Fruit fly (Drosophila melanogaster): ENCODE results near the gene Brd8.

Brd8 gene

DNA sequence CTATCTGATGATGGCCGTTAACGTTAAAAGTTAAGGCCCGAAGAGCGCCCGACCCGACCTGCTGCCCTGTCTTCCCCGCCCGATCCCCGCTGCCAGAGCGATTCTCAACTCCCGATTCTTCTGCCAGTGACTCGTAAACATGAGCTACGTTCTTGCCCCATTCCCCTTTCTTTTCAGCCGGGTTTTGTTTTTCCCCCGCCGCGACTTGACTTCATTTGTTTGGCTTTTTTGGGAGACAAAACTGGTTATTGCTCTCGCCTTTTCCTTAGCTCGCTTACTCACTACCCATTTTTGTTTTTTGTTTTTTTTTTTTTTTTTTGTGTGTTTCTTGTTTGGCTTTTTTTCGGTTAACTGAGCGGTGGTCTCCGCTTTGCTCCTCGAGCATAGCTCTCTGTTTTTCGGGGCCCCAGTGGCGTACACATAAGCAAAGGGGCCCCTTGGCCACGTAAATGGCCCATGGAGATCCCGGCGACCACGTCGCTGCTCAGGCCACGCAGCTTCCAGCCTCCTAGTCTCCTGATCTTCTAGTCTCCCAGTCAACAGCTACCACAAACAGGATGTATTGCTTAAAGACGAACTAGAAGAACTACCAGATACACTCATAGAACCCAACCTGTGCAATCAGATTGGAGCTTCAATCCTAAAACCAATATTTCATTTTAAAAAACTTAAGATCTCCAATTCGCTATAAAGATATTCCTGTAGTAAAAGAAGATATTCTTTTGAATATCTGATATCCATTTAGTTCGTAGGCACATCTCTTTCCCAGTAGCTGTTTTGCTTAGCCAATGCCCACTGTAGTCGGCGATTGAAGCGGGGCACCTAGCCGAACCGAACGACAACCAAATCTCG lies 12.5 kb upstream of the Brd8 start (continued):
- TF ChIP-seq Met (GFP tag; optimal IDR thresholded peaks at IDR 0.05) = peak; percentile 43
- TF ChIP-seq CG8119 (GFP tag; IDR thresholded peaks at IDR 0.05) = peak; percentile 88
- TF ChIP-seq topi (GFP tag; optimal IDR thresholded peaks at IDR 0.05) = peak; percentile 43
- TF ChIP-seq Eip78C (GFP tag) = peak; percentile 82
- peak; percentile 53 for TF ChIP-seq achi (GFP tag; optimal IDR thresholded peaks at IDR 0.05)
- no peak for TF ChIP-seq Smox (GFP tag; optimal IDR thresholded peaks at IDR 0.05)
- TF ChIP-seq CG6163 (GFP tag; IDR thresholded peaks at IDR 0.05) = peak; percentile 85
- peak; percentile 82 to 83 for TF ChIP-seq ss (GFP tag; optimal IDR thresholded peaks at IDR 0.05)
- peak; percentile 72 for TF ChIP-seq dsx (GFP tag; optimal IDR thresholded peaks at IDR 0.05; ENCODE audit: poor library complexity, severe bottlenecking)
- TF ChIP-seq fd85E (GFP tag; optimal IDR thresholded peaks at IDR 0.05) = no peak
- TF ChIP-seq CG7368 (GFP tag; optimal IDR thresholded peaks at IDR 0.05) = peak; percentile 19
- TF ChIP-seq Eip75B (GFP tag; optimal IDR thresholded peaks at IDR 0.05) = peak; percentile 65
- TF ChIP-seq Hr38 (GFP tag; optimal IDR thresholded peaks at IDR 0.05) = peak; percentile 14
- TF ChIP-seq vri (GFP tag; optimal IDR thresholded peaks at IDR 0.05) = peak; percentile 56
- TF ChIP-seq CG16779 (tag; optimal IDR thresholded peaks at IDR 0.05) = peak; percentile 57
- TF ChIP-seq Ets21C (GFP tag; optimal IDR thresholded peaks at IDR 0.05) = no peak
- peak; percentile 74 for TF ChIP-seq net (GFP tag; optimal IDR thresholded peaks at IDR 0.05)
- peak; percentile 62 for TF ChIP-seq CG10669 (GFP tag; optimal IDR thresholded peaks at IDR 0.05)
- peak; percentile 60 for TF ChIP-seq CG3032 (tag; optimal IDR thresholded peaks at IDR 0.05)
- TF ChIP-seq CG11902 (GFP tag; optimal IDR thresholded peaks at IDR 0.05) = no peak
- peak; percentile 60 for TF ChIP-seq CG1621 (tag; optimal IDR thresholded peaks at IDR 0.05)
- peak; percentile 78 for TF ChIP-seq CG10631 (GFP tag; optimal IDR thresholded peaks at IDR 0.05)

- TF ChIP-seq CG8119 (GFP tag; IDR thresholded peaks at IDR 0.05) (peak; percentile 56), Sox102F (GFP tag; optimal IDR thresholded peaks at IDR 0.05) (no peak), CG9139 (GFP tag; optimal IDR thresholded peaks at IDR 0.05) (no peak), CG6808 (GFP tag; optimal IDR thresholded peaks at IDR 0.05) (no peak), CG11902 (GFP tag; optimal IDR thresholded peaks at IDR 0.05) (no peak), topi (GFP tag; optimal IDR thresholded peaks at IDR 0.05) (no peak), Sox14 (GFP tag; optimal IDR thresholded peaks at IDR 0.05) (peak; percentile 47), CG3032 (tag; optimal IDR thresholded peaks at IDR 0.05) (peak; percentile 5), svp (GFP tag) (peak; percentile 21), acj6 (GFP tag; optimal IDR thresholded peaks at IDR 0.05) (no peak), CG4318 (GFP tag; optimal IDR thresholded peaks at IDR 0.05) (no peak), Ets96B (tag; optimal IDR thresholded peaks at IDR 0.05) (peak; percentile 12), CG6854 (GFP tag; optimal IDR thresholded peaks at IDR 0.05) (no peak), CG10631 (GFP tag; optimal IDR thresholded peaks at IDR 0.05) (peak; percentile 41), CG11762 (GFP tag; optimal IDR thresholded peaks at IDR 0.05; ENCODE audit: insufficient read depth) (peak; percentile 35), OdsH (GFP tag; optimal IDR thresholded peaks at IDR 0.05) (peak; percentile 11), Lpt (GFP tag; optimal IDR thresholded peaks at IDR 0.05) (peak; percentile 37), CG32006 (GFP tag; optimal IDR thresholded peaks at IDR 0.05) (peak; percentile 58), CG31627 (GFP tag; optimal IDR thresholded peaks at IDR 0.05) (no peak), CG34406 (GFP tag; optimal IDR thresholded peaks at IDR 0.05) (no peak), eg (GFP tag; IDR thresholded peaks at IDR 0.05) (peak; percentile 54; the same call in 1 of the 3 replicates), CG6163 (GFP tag; IDR thresholded peaks at IDR 0.05) (0 out of 3 replicates have a peak, but pooled peaks have one; percentile 31), Gug (GFP tag; IDR thresholded peaks at IDR 0.05) (peak; percentile 37; the same call in 1 of the 2 replicates), Eip78C (GFP tag) (peak; percentile 67), CG6276 (GFP tag; optimal IDR thresholded peaks at IDR 0.05) (peak; percentile 63), spab (GFP tag; optimal IDR thresholded peaks at IDR 0.05) (no peak), Smox (GFP tag; optimal IDR thresholded peaks at IDR 0.05) (no peak), Hr4 (GFP tag; optimal IDR thresholded peaks at IDR 0.05) (peak; percentile 23), CG15336 (GFP tag; IDR thresholded peaks at IDR 0.05) (peak; percentile 35), achi (GFP tag; optimal IDR thresholded peaks at IDR 0.05) (peak; percentile 52), fkh (GFP tag; optimal IDR thresholded peaks at IDR 0.05) (no peak), cyc (GFP tag; optimal IDR thresholded peaks at IDR 0.05) (no peak), pdm3 (GFP tag; optimal IDR thresholded peaks at IDR 0.05) (no peak), lz (GFP tag; optimal IDR thresholded peaks at IDR 0.05) (no peak), CG3919 (GFP tag; optimal IDR thresholded peaks at IDR 0.05) (peak; percentile 44)
These were observed 11.6 kb upstream of the Brd8 start for dm6 chr3R:29211702-29212101.

Measured in whole organism, prepupa.